Fruit fly (Drosophila melanogaster): Measurements from ENCODE around the gene CG10286.

DNA sequence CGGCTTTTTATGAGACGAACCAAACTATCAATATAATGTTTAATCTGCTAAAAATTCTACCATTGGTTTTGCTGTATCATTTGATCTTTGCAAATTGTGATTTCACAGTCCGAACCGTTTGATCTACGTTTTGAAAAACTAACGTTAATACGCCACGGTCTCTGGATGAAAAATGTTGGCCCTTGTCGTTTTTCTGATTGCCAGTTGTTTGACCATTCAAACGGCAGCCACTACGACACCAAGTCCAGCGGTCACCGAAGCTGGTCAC, 5.5 kb downstream of the CG10286 start, which contains the start of gene CG42564:
- TF ChIP-seq CG8478 (optimal IDR thresholded peaks at IDR 0.05) (no peak), CTCF (optimal IDR thresholded peaks at IDR 0.05) (no peak)
